Worm (Caenorhabditis elegans) whole organism, L4 larva: ENCODE results near the gene frk-1.
A peak's percentile ranks its signal among the peaks of the same experiment; 100 is the strongest.

Experiments
- F10B5.3 ChIP-seq: sonication (generic microtip); optimal IDR thresholded peaks from 2 replicates; lab custom pipeline; 2016; ENCODE audit warnings: mild to moderate bottlenecking, missing genetic modification characterization, missing compliant biosample characterization
- F37D6.2 ChIP-seq: sonication (generic microtip); optimal IDR thresholded peaks from 2 replicates; lab custom pipeline; 2016; ENCODE audit warnings: mild to moderate bottlenecking, missing genetic modification characterization, missing compliant biosample characterization
- ZK337.2 ChIP-seq: fragments of 200-800 bp; sonication (Bioruptor generic); IDR thresholded peaks from 2 replicates; pipeline ENCODE4 v1.3.6; 2022; ENCODE audit warnings: missing genetic modification reagents, missing genetic modification characterization, missing compliant biosample characterization
- ZK546.5 ChIP-seq, 2 experiments: sonication (generic microtip); optimal IDR thresholded peaks; 2 replicates each; lab custom pipeline; 2017; ENCODE audit warnings: missing biosample characterization in 2 of 2, missing genetic modification characterization in 2 of 2
- aha-1 ChIP-seq: fragments of 150-350 bp; peaks from one replicate; lab custom pipeline; 2014; ENCODE audit warnings: missing biosample characterization, missing genetic modification characterization
- arid-1 ChIP-seq: fragments of 200-800 bp; sonication (Bioruptor generic); conservative IDR thresholded peaks from 2 replicates; pipeline ENCODE4 v1.3.6; 2022; ENCODE audit warnings: missing genetic modification reagents, missing genetic modification characterization, missing compliant biosample characterization
- ceh-44 ChIP-seq: fragments of 200-800 bp; sonication (Bioruptor generic); IDR thresholded peaks from 2 replicates; pipeline ENCODE4 v1.3.6; 2022; ENCODE audit warnings: missing genetic modification reagents, missing genetic modification characterization, missing compliant biosample characterization
- daf-19 ChIP-seq: fragments of 200-800 bp; sonication (Bioruptor generic); conservative IDR thresholded peaks from 2 replicates; pipeline ENCODE4 v1.3.6; 2022; ENCODE audit warnings: missing genetic modification characterization, missing compliant biosample characterization
- daf-8 ChIP-seq: fragments of 200-800 bp; sonication (Bioruptor generic); IDR thresholded peaks from 2 replicates; pipeline ENCODE4 v1.3.6; 2022; ENCODE audit warnings: missing genetic modification characterization, missing compliant biosample characterization
- dmd-6 ChIP-seq: fragments of 200-800 bp; sonication (Bioruptor generic); IDR thresholded peaks from 2 replicates; pipeline ENCODE4 v1.3.6; 2022; ENCODE audit warnings: missing genetic modification reagents, missing genetic modification characterization, missing compliant biosample characterization
- dmd-9 ChIP-seq: fragments of 200-800 bp; sonication (Bioruptor generic); IDR thresholded peaks from 2 replicates; pipeline ENCODE4 v1.3.6; 2022; ENCODE audit warnings: missing genetic modification reagents, missing genetic modification characterization, missing compliant biosample characterization
- dpl-1 ChIP-seq: fragments of 150-350 bp; optimal IDR thresholded peaks from 2 replicates; lab custom pipeline; 2014; ENCODE audit warnings: missing biosample characterization, missing genetic modification reagents, missing genetic modification characterization
- fkh-10 ChIP-seq: fragments of 150-350 bp; optimal IDR thresholded peaks from 2 replicates; lab custom pipeline; 2014; ENCODE audit warnings: missing biosample characterization, missing genetic modification reagents, missing genetic modification characterization
- fos-1 ChIP-seq: fragments of 150-350 bp; optimal IDR thresholded peaks from 2 replicates; lab custom pipeline; 2014; ENCODE audit warnings: missing biosample characterization, missing genetic modification characterization
- hmg-1.1 ChIP-seq: fragments of 200-800 bp; sonication (Bioruptor generic); IDR thresholded peaks from 2 replicates; pipeline ENCODE4 v1.3.6; 2022; ENCODE audit warnings: missing genetic modification reagents, missing genetic modification characterization, missing compliant biosample characterization
- lin-39 ChIP-seq: fragments of 150-350 bp; optimal IDR thresholded peaks from 2 replicates; lab custom pipeline; 2014; ENCODE audit warnings: missing biosample characterization, missing genetic modification reagents, missing genetic modification characterization
- lir-3 ChIP-seq: sonication (generic microtip); optimal IDR thresholded peaks from 2 replicates; lab custom pipeline; 2016; ENCODE audit warnings: mild to moderate bottlenecking, missing genetic modification characterization, missing compliant biosample characterization
- lsy-2 ChIP-seq, 2 experiments: fragments of 150-350 bp in 1 of 2; sonication (generic microtip) in 1 of 2; optimal IDR thresholded peaks; 2 replicates each; lab custom pipeline; 2014 to 2017; ENCODE audit warnings: missing biosample characterization in 2 of 2, missing genetic modification characterization in 2 of 2
- madf-5 ChIP-seq, 2 experiments: fragments of 200-800 bp; sonication (Bioruptor generic); IDR thresholded peaks; 2 replicates each; pipeline ENCODE4 v1.3.6; 2022; ENCODE audit warnings: missing compliant biosample characterization in 2 of 2, missing genetic modification characterization in 2 of 2
- mdl-1 ChIP-seq, 2 experiments: fragments of 150-350 bp in 1 of 2; sonication (generic microtip) in 1 of 2; optimal IDR thresholded peaks; 2 replicates each; lab custom pipeline; 2014 to 2017; ENCODE audit warnings: missing biosample characterization in 2 of 2, missing genetic modification characterization in 2 of 2
- mdt-29 ChIP-seq: fragments of 200-800 bp; sonication (Bioruptor generic); IDR thresholded peaks from 2 replicates; pipeline ENCODE4 v1.3.6; 2022; ENCODE audit warnings: missing genetic modification reagents, missing genetic modification characterization, missing compliant biosample characterization
- mes-2 ChIP-seq: sonication (generic microtip); optimal IDR thresholded peaks from 2 replicates; lab custom pipeline; 2016; ENCODE audit warnings: missing genotype, mild to moderate bottlenecking, missing genetic modification characterization, missing compliant biosample characterization; ENCODE audit not compliant: poor library complexity, severe bottlenecking
- mxl-3 ChIP-seq: fragments of 200-800 bp; sonication (Bioruptor generic); optimal IDR thresholded peaks from 2 replicates; lab custom pipeline; 2018; ENCODE audit warnings: mild to moderate bottlenecking, missing genetic modification characterization, missing compliant biosample characterization
- nhr-10 ChIP-seq: fragments of 150-350 bp; optimal IDR thresholded peaks from 2 replicates; lab custom pipeline; 2014; ENCODE audit warnings: missing biosample characterization, missing genetic modification characterization
- nhr-102 ChIP-seq: sonication (generic microtip); optimal IDR thresholded peaks from 2 replicates; lab custom pipeline; 2016; ENCODE audit warnings: mild to moderate bottlenecking, missing genetic modification characterization, moderate library complexity, missing compliant biosample characterization
- nhr-237 ChIP-seq: sonication (generic microtip); optimal IDR thresholded peaks from 2 replicates; lab custom pipeline; 2017; ENCODE audit warnings: missing biosample characterization, missing genetic modification characterization
- nhr-25 ChIP-seq: sonication (generic microtip); optimal IDR thresholded peaks from 2 replicates; lab custom pipeline; 2017; ENCODE audit warnings: missing genetic modification characterization, mild to moderate bottlenecking, missing compliant biosample characterization, antibody characterized with exemption, moderate library complexity, borderline replicate concordance; ENCODE audit not compliant: insufficient read depth
- nhr-28 ChIP-seq: fragments of 150-350 bp; optimal IDR thresholded peaks from 2 replicates; lab custom pipeline; 2014; ENCODE audit warnings: missing biosample characterization, missing genetic modification characterization
- nhr-42 ChIP-seq: fragments of 200-800 bp; sonication (Bioruptor generic); IDR thresholded peaks from 2 replicates; pipeline ENCODE4 v1.3.6; 2022; ENCODE audit warnings: missing genetic modification characterization, missing compliant biosample characterization
- skn-1 ChIP-seq: fragments of 150-350 bp; optimal IDR thresholded peaks from 2 replicates; lab custom pipeline; 2014; ENCODE audit warnings: missing biosample characterization, missing genetic modification characterization
- snpc-1.2 ChIP-seq: fragments of 200-800 bp; sonication (Bioruptor generic); IDR thresholded peaks from 2 replicates; pipeline ENCODE4 v1.3.6; 2022; ENCODE audit warnings: missing genetic modification reagents, missing genetic modification characterization, missing compliant biosample characterization
- snpc-4 ChIP-seq: fragments of 150-350 bp; optimal IDR thresholded peaks from 2 replicates; lab custom pipeline; 2014; ENCODE audit warnings: missing biosample characterization, missing genetic modification characterization
- tag-97 ChIP-seq: fragments of 200-800 bp; sonication (Bioruptor generic); IDR thresholded peaks from 2 replicates; pipeline ENCODE4 v1.3.6; 2022; ENCODE audit warnings: missing genetic modification characterization, missing compliant biosample characterization
- tra-1 ChIP-seq: fragments of 200-800 bp; sonication (Bioruptor generic); IDR thresholded peaks from 2 replicates; pipeline ENCODE4 v1.3.6; 2022; ENCODE audit warnings: missing genetic modification reagents, missing genetic modification characterization, missing compliant biosample characterization
- unc-62 ChIP-seq, 3 experiments: fragments of 150-350 bp in 1 of 3; sonication (generic microtip); optimal IDR thresholded peaks in 2 of 3; peaks in 1 of 3; 1 replicate in 1 of 3; 2 replicates in 2 of 3; lab custom pipeline; 2014 to 2017; ENCODE audit warnings: missing biosample characterization in 3 of 3, missing genetic modification characterization in 3 of 3, missing genetic modification reagents in 3 of 3, missing genotype in 1 of 3
- zfp-2 ChIP-seq: sonication (generic microtip); optimal IDR thresholded peaks from 2 replicates; lab custom pipeline; 2016; ENCODE audit warnings: mild to moderate bottlenecking, missing genetic modification characterization, missing compliant biosample characterization
- zip-11 ChIP-seq: fragments of 200-800 bp; sonication (Bioruptor generic); IDR thresholded peaks from 2 replicates; pipeline ENCODE4 v1.3.6; 2022; ENCODE audit warnings: missing genetic modification characterization, missing compliant biosample characterization
- ztf-11 ChIP-seq: fragments of 150-350 bp; optimal IDR thresholded peaks from 2 replicates; lab custom pipeline; 2014; ENCODE audit warnings: missing biosample characterization, missing genetic modification characterization
- ztf-7 ChIP-seq: fragments of 150-350 bp; optimal IDR thresholded peaks from 2 replicates; lab custom pipeline; 2014; ENCODE audit warnings: missing biosample characterization, missing genetic modification characterization

Gene frk-1

DNA sequence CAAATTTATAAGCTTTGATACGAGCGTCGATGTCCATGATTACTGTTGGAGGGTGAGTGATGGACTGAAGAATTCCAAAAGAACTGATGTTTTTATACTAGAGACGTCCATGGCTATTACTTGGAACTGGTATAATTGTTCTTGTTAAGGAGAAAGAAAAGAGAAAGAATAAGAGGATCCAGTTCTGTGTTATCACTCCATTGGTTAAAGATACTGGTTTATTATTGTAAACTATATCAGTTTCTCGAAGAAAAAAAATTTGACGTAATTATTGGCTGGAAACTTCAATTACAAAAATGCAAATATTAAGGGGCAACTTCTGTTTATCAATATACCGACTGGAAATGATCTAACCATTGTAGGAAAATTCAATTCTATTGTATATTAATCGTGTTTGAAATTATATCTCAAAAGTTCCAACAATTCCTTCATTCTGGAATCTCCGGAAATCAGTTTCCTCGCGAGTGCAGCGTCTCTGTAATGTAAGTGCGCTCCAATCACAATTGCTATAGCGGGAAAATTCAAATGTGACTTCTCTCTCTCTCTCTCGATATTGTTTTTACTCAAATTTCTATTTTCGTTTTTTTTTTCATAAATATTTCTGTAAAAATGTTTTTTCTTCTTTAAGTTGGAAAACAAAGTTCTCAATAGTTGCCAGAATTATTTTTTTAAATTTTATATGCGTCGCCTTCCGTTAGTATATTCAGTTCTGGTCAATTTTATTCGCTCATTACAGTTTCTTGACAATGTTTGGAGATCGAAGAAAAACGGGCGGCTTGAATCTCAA, 42.6 kb downstream of the frk-1 start, which contains the start of the genes col-2 and ndc-80 (continued):
- no peak for TF ChIP-seq arid-1 (GFP tag; lab: Robert Waterston, UW)
- TF ChIP-seq daf-8 (GFP tag; lab: Robert Waterston, UW) = no peak
- peak; percentile 82 for TF ChIP-seq dpl-1
- no peak for TF ChIP-seq tra-1 (GFP tag; lab: Robert Waterston, UW)
- TF ChIP-seq zip-11 (GFP tag; lab: Robert Waterston, UW) = no peak
- no peak for TF ChIP-seq mdt-29
- TF ChIP-seq snpc-4 (tag; lab: Kevin White, UChicago) = no peak
- no peak for TF ChIP-seq fkh-10 (GFP tag; lab: Kevin White, UChicago)
- peak; percentile 90 for TF ChIP-seq aha-1 (tag; lab: Kevin White, UChicago)
- no peak; the same call in 1 of the 2 replicates for TF ChIP-seq hmg-1.1
- TF ChIP-seq mes-2 (tag; lab: Kevin White, UChicago) = peak; percentile 95
- no peak for TF ChIP-seq unc-62 (GFP tag; optimal IDR thresholded peaks at IDR 0.05 in 1 of 2; lab: Kevin White, UChicago)
- TF ChIP-seq unc-62 (tag; optimal IDR thresholded peaks at IDR 0.05; lab: Kevin White, UChicago) = no peak
- no peak for TF ChIP-seq skn-1
- TF ChIP-seq lir-3 (tag; lab: Kevin White, UChicago) = no peak
- peak in 1 of 2 experiments; percentile 0 for TF ChIP-seq mdl-1 (tag; optimal IDR thresholded peaks at IDR 0.05; lab: Kevin White, UChicago)
- no peak for TF ChIP-seq F37D6.2
- TF ChIP-seq ceh-44 (GFP tag; lab: Robert Waterston, UW) = no peak
- TF ChIP-seq nhr-25 (tag; lab: Kevin White, UChicago) = no peak
- no peak for TF ChIP-seq lin-39 (tag; lab: Kevin White, UChicago)
- peak; percentile 27 for TF ChIP-seq mxl-3 (GFP tag; lab: Kevin White, UChicago)
- TF ChIP-seq ztf-11 (tag; lab: Kevin White, UChicago) = no peak
- TF ChIP-seq snpc-1.2 = peak; percentile 55; the same call in 1 of the 2 replicates
- TF ChIP-seq nhr-237 (tag; lab: Kevin White, UChicago) = no peak
- no peak for TF ChIP-seq nhr-10

DNA sequence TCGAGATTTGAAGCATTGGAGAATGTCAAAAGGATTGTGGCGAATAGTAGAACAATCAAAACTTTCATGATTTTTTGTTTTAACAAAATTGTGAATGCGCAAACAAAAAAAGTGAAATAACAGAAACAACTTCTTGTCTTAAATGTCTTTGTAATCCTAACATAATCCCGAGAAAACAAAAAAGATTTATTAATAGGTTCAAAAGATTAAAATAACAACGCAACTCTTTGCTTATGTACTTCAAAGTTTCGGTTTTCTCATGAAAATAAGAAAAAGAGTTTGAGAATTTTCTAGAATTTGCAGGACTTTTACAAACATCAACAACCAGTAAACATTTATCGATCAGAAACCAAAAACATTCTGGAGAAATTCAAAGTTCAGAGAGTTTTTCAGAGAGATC, 46.8 kb downstream of the frk-1 start, which contains the start of gene ttr-39:
TSS of gene ttr-39 (minus strand) at position 101 of the 400 bp plus-strand sequence.
- TF ChIP-seq lsy-2 (tag; optimal IDR thresholded peaks at IDR 0.05; lab: Kevin White, UChicago) (no peak), fos-1 (no peak), F10B5.3 (tag; lab: Kevin White, UChicago) (no peak), nhr-102 (tag; lab: Kevin White, UChicago) (no peak), ztf-7 (tag; lab: Kevin White, UChicago) (no peak), madf-5 (GFP tag; IDR thresholded peaks at IDR 0.05; lab: Robert Waterston, UW) (no peak), daf-19 (no peak), dmd-6 (GFP tag; lab: Robert Waterston, UW) (no peak), tag-97 (no peak), mdt-29 (no peak), dmd-9 (GFP tag; lab: Robert Waterston, UW) (no peak)

DNA sequence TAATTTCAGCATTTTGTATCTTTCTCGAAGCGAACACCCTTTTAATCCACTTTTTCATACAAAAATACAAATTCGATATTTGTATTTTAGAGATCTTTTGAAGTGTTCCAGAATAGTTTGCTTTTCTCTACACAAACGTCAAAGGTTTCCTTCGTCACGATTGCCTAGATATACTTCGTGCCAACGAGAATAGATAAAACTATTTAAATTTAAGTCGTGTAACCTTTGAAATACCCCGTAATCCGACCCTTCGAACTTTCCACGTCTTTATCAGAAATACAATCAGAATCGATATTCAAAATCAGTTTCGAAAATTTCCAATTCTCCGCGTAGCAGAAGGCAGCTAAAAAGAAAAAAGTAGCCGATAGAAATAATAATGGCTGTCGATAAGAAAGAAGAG, 47.4 kb downstream of the frk-1 start, which contains the start of gene ttbk-5:
TSS of gene ttbk-5 (plus strand) at position 301 of the 400 bp plus-strand sequence.
- no peak for TF ChIP-seq mes-2 (tag; lab: Kevin White, UChicago)
- no peak for TF ChIP-seq zfp-2 (tag; lab: Kevin White, UChicago)
- TF ChIP-seq ZK337.2 (GFP tag; lab: Robert Waterston, UW) = no peak
- TF ChIP-seq snpc-4 (tag; lab: Kevin White, UChicago) = no peak
- TF ChIP-seq daf-19 = no peak
- TF ChIP-seq nhr-28 (tag; lab: Kevin White, UChicago) = no peak
- TF ChIP-seq nhr-42 (GFP tag; lab: Robert Waterston, UW) = no peak
- no peak for TF ChIP-seq ZK546.5 (tag; optimal IDR thresholded peaks at IDR 0.05; lab: Kevin White, UChicago)
